Worm (Caenorhabditis elegans) whole organism, L1 larva: ENCODE measurements around the gene bath-7.
"Not testable (repeated sequence)": the region's sequence is repeated elsewhere in the genome, so short reads cannot be mapped to it uniquely, and the experiment has no call there.

ENCODE experiments used
- ama-1 ChIP-seq: fragments of 150-350 bp; optimal IDR thresholded peaks from 2 replicates; lab custom pipeline; 2014
- fkh-4 ChIP-seq: sonication (generic microtip); optimal IDR thresholded peaks from 2 replicates; lab custom pipeline; 2016; ENCODE audit warnings: missing compliant biosample characterization, missing genetic modification characterization, borderline replicate concordance
- nhr-85 ChIP-seq: sonication (generic microtip); peaks from one replicate; lab custom pipeline; 2016; ENCODE audit warnings: missing genetic modification characterization, inconsistent platforms, missing compliant biosample characterization

DNA sequence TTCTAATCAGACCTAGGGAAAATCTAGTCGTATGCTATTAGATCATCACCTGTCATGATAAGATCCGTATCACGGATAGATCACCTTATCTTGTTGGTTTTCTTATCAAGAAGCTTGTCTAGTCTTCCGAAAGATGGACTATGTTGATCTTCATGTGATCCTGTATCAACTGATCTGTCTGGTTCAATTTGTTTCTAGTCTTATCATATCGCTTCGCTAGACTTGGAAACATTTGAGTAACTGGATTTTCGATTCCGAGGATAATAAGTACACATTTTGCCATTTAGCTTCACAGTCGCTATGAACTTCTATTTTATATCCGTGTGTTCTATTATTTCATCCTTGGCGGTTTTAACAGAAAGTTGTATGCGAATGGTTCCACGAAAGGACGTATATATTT, 27.5 kb upstream of the bath-7 start, which contains the start of gene ZK250.2:
- not testable (repeated sequence) for TF ChIP-seq nhr-85; ama-1 (lab: Kevin White, UChicago); fkh-4 (tag; lab: Kevin White, UChicago)
